Fruit fly (Drosophila melanogaster): ENCODE measurements around the gene CG3448.

DNA sequence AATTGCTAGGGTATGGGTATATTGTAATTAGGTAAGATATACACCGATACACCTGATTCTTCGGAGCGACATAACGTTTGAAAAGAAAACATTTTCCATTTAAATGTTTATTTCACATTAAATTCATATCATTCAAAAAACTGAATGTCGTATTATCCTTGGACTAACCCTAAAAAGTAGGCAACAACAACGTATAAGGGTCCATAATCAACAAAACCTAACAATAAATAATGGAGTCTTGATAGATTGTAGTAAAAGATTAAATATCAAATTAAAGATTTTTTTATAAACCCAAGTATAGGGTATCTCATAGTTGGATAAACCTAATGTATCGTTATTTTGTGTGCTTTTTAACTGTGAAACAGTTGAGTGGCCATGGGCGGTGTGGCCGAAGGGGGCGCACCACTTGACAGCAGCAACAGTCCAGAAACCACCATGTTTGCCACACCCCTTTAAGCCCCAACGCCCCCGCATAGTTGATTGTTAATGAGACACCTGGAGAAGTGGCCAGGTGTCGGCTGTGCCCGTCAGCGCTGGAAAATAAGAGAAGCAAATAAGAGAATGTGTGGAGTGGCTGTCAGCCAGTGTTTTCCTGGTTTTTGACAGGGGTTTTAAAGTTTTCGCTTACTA lies 17.0 kb upstream of the CG3448 start:
- TF ChIP-seq sv (GFP tag; optimal IDR thresholded peaks at IDR 0.05) (no peak), Dif (GFP tag; optimal IDR thresholded peaks at IDR 0.05; ENCODE audit: partially characterized antibody) (no peak), CrebA (GFP tag; optimal IDR thresholded peaks at IDR 0.05; ENCODE audit: borderline replicate concordance) (no peak), N (GFP tag; optimal IDR thresholded peaks at IDR 0.05) (no peak), Rel (GFP tag; optimal IDR thresholded peaks at IDR 0.05) (no peak), Rel (tag; optimal IDR thresholded peaks at IDR 0.05) (no peak), Hr78 (GFP tag; optimal IDR thresholded peaks at IDR 0.05) (no peak), pan (optimal IDR thresholded peaks at IDR 0.05) (no peak)

Measured in whole organism, wandering third instar larva.